Fruit fly (Drosophila melanogaster) whole organism, prepupa: ENCODE measurements around the gene Ktl.

Source experiments
- CG11762 ChIP-seq: fragments of 200-800 bp; sonication (Bioruptor generic); optimal IDR thresholded peaks from 3 replicates; lab custom pipeline; 2016; ENCODE audit warnings: missing biosample characterization, missing genetic modification characterization; ENCODE audit not compliant: insufficient read depth
- CG15336 ChIP-seq: fragments of 200-800 bp; sonication (Bioruptor generic); IDR thresholded peaks from 2 replicates; pipeline ENCODE4 v1.3.6; 2022; ENCODE audit warnings: missing biosample characterization, missing genetic modification characterization
- CG16779 ChIP-seq: fragments of 200-800 bp; sonication (Bioruptor generic); optimal IDR thresholded peaks from 3 replicates; lab custom pipeline; 2017; ENCODE audit warnings: missing biosample characterization, mild to moderate bottlenecking, missing genetic modification characterization
- CG3032 ChIP-seq: fragments of 200-800 bp; optimal IDR thresholded peaks from 2 replicates; lab custom pipeline; 2019; ENCODE audit warnings: missing biosample characterization, mild to moderate bottlenecking, missing genetic modification characterization, moderate library complexity
- CG31627 ChIP-seq: fragments of 200-800 bp; sonication (Bioruptor generic); optimal IDR thresholded peaks from 3 replicates; lab custom pipeline; 2016; ENCODE audit warnings: missing biosample characterization, missing genetic modification characterization
- CG32006 ChIP-seq: fragments of 200-800 bp; sonication (Bioruptor generic); optimal IDR thresholded peaks from 3 replicates; lab custom pipeline; 2017; ENCODE audit warnings: missing biosample characterization, mild to moderate bottlenecking, missing genetic modification characterization
- CG34406 ChIP-seq: fragments of 200-800 bp; sonication (Bioruptor generic); optimal IDR thresholded peaks from 3 replicates; lab custom pipeline; 2016; ENCODE audit warnings: missing biosample characterization, missing genetic modification characterization
- CG3919 ChIP-seq: fragments of 200-800 bp; sonication (Bioruptor generic); optimal IDR thresholded peaks from 3 replicates; lab custom pipeline; 2016; ENCODE audit warnings: missing biosample characterization, missing genetic modification characterization
- CG4318 ChIP-seq: fragments of 200-800 bp; sonication (Bioruptor generic); optimal IDR thresholded peaks from 3 replicates; lab custom pipeline; 2017; ENCODE audit warnings: missing biosample characterization, mild to moderate bottlenecking, missing genetic modification characterization
- CG6163 ChIP-seq: fragments of 200-800 bp; sonication (Bioruptor generic); IDR thresholded peaks from 3 replicates; pipeline ENCODE4 v1.3.6; 2022; ENCODE audit warnings: missing biosample characterization, missing genetic modification characterization
- CG6792 ChIP-seq: fragments of 200-800 bp; sonication (Bioruptor generic); optimal IDR thresholded peaks from 3 replicates; lab custom pipeline; 2016; ENCODE audit warnings: missing biosample characterization, missing genetic modification characterization
- CG6808 ChIP-seq: fragments of 200-800 bp; sonication (Bioruptor generic); optimal IDR thresholded peaks from 3 replicates; lab custom pipeline; 2017; ENCODE audit warnings: missing biosample characterization, missing genetic modification characterization, mild to moderate bottlenecking, moderate library complexity, missing genetic modification reagents
- CG6854 ChIP-seq: fragments of 200-800 bp; sonication (Bioruptor generic); optimal IDR thresholded peaks from 2 replicates; lab custom pipeline; 2017; ENCODE audit warnings: missing biosample characterization, mild to moderate bottlenecking, missing genetic modification characterization
- CG7368 ChIP-seq: fragments of 200-800 bp; sonication (Bioruptor generic); optimal IDR thresholded peaks from 3 replicates; lab custom pipeline; 2016; ENCODE audit warnings: missing biosample characterization, missing genetic modification characterization
- CG8119 ChIP-seq: fragments of 200-800 bp; sonication (Bioruptor generic); IDR thresholded peaks from 3 replicates; pipeline ENCODE4 v1.3.6; 2022; ENCODE audit warnings: missing biosample characterization, missing genetic modification characterization
- CG8319 ChIP-seq: fragments of 200-800 bp; sonication (Bioruptor generic); optimal IDR thresholded peaks from 3 replicates; lab custom pipeline; 2016; ENCODE audit warnings: missing biosample characterization, missing genetic modification characterization
- CG9139 ChIP-seq: fragments of 200-800 bp; sonication (Bioruptor generic); optimal IDR thresholded peaks from 3 replicates; lab custom pipeline; 2017; ENCODE audit warnings: missing biosample characterization, mild to moderate bottlenecking, missing genetic modification characterization
- Eip78C ChIP-seq: fragments of 200-800 bp; sonication (Bioruptor generic); peaks from one replicate; lab custom pipeline; 2016; ENCODE audit warnings: missing biosample characterization, missing genetic modification characterization
- Ets96B ChIP-seq: fragments of 200-800 bp; optimal IDR thresholded peaks from 2 replicates; lab custom pipeline; 2019; ENCODE audit warnings: missing biosample characterization, mild to moderate bottlenecking, missing genetic modification characterization, moderate library complexity
- Gug ChIP-seq: fragments of 200-800 bp; sonication (Bioruptor generic); IDR thresholded peaks from 2 replicates; pipeline ENCODE4 v1.3.6; 2022; ENCODE audit warnings: missing biosample characterization, missing genetic modification characterization
- Hr38 ChIP-seq: sonication (Bioruptor generic); optimal IDR thresholded peaks from 2 replicates; lab custom pipeline; 2016; ENCODE audit warnings: missing biosample characterization, missing genetic modification characterization
- Hr39 ChIP-seq: fragments of 200-800 bp; sonication (Bioruptor generic); optimal IDR thresholded peaks from 2 replicates; lab custom pipeline; 2016; ENCODE audit warnings: missing biosample characterization, missing genetic modification characterization
- Hr4 ChIP-seq: fragments of 200-800 bp; sonication (Bioruptor generic); optimal IDR thresholded peaks from 3 replicates; lab custom pipeline; 2016; ENCODE audit warnings: missing biosample characterization, missing genetic modification characterization
- Met ChIP-seq: fragments of 200-800 bp; sonication (Bioruptor generic); optimal IDR thresholded peaks from 3 replicates; lab custom pipeline; 2016; ENCODE audit warnings: missing biosample characterization, missing genetic modification characterization
- OdsH ChIP-seq: fragments of 200-800 bp; sonication (Bioruptor generic); optimal IDR thresholded peaks from 3 replicates; lab custom pipeline; 2016; ENCODE audit warnings: missing biosample characterization, missing genetic modification characterization
- Smox ChIP-seq: fragments of 200-800 bp; sonication (Bioruptor generic); optimal IDR thresholded peaks from 3 replicates; lab custom pipeline; 2016; ENCODE audit warnings: missing biosample characterization, missing genetic modification characterization
- Sox15 ChIP-seq: fragments of 200-800 bp; sonication (Bioruptor generic); optimal IDR thresholded peaks from 3 replicates; lab custom pipeline; 2016; ENCODE audit warnings: missing biosample characterization, missing genetic modification characterization
- achi ChIP-seq: fragments of 200-800 bp; sonication (Bioruptor generic); optimal IDR thresholded peaks from 3 replicates; lab custom pipeline; 2016; ENCODE audit warnings: missing biosample characterization, missing genetic modification characterization
- eg ChIP-seq: fragments of 200-800 bp; sonication (Bioruptor generic); IDR thresholded peaks from 3 replicates; pipeline ENCODE4 v1.3.6; 2022; ENCODE audit warnings: missing biosample characterization, missing genetic modification characterization
- esn ChIP-seq: fragments of 200-800 bp; sonication (Bioruptor generic); optimal IDR thresholded peaks from 2 replicates; lab custom pipeline; 2016; ENCODE audit warnings: missing biosample characterization, mild to moderate bottlenecking, missing genetic modification characterization, moderate library complexity
- fd59A ChIP-seq: fragments of 200-800 bp; sonication (Bioruptor generic); optimal IDR thresholded peaks from 2 replicates; lab custom pipeline; 2017; ENCODE audit warnings: missing biosample characterization, mild to moderate bottlenecking, missing genetic modification characterization, missing genetic modification reagents
- lz ChIP-seq: fragments of 200-800 bp; sonication (Bioruptor generic); optimal IDR thresholded peaks from 3 replicates; lab custom pipeline; 2016; ENCODE audit warnings: missing biosample characterization, missing genetic modification characterization
- salr ChIP-seq, 2 experiments: fragments of 200-800 bp; sonication (Bioruptor generic); optimal IDR thresholded peaks; 3 replicates each; lab custom pipeline; 2016 to 2018; ENCODE audit warnings: missing biosample characterization in 2 of 2, missing genetic modification characterization in 2 of 2, mild to moderate bottlenecking in 1 of 2
- spab ChIP-seq: fragments of 200-800 bp; sonication (Bioruptor generic); optimal IDR thresholded peaks from 2 replicates; lab custom pipeline; 2017; ENCODE audit warnings: missing biosample characterization, mild to moderate bottlenecking, missing genetic modification characterization, missing genetic modification reagents
- ss ChIP-seq, 2 experiments: fragments of 200-800 bp; sonication (Bioruptor generic); optimal IDR thresholded peaks; 2 replicates in 1 of 2; 3 replicates in 1 of 2; lab custom pipeline; 2017 to 2018; ENCODE audit warnings: mild to moderate bottlenecking in 2 of 2, missing biosample characterization in 2 of 2, missing genetic modification characterization in 2 of 2, moderate library complexity in 1 of 2
- svp ChIP-seq: fragments of 200-800 bp; sonication (Bioruptor generic); peaks from one replicate; lab custom pipeline; 2016; ENCODE audit warnings: missing biosample characterization, missing genetic modification characterization
- topi ChIP-seq: fragments of 200-800 bp; sonication (Bioruptor generic); optimal IDR thresholded peaks from 3 replicates; lab custom pipeline; 2016; ENCODE audit warnings: missing biosample characterization, missing genetic modification characterization

Gene Ktl

DNA sequence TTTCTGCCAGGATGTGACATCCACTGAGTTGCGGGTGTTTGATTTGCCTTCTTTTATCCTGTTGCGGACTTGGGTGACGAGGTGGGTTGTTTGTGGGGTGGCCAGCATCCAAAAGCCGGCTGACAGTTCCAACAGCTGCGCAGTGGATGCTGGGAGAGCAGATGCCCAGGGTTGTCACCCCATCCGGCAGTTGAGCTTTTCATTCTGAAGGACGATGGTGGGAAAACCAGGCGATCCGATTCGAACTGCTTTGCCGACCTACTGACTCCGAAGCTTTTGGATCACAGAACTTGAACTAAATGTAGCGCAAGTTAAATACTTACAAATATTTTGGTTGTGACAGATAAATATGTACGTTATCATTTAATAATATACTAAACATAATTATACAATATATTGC lies 30.9 kb downstream of the Ktl start, which contains the start of gene KaiR1D:
Gene KaiR1D (minus strand): TSS at position 28 of the 400 bp plus-strand sequence.
- TF ChIP-seq Hr4 (GFP tag; lab: Kevin White, UChicago), result no peak
- TF ChIP-seq ss (GFP tag; optimal IDR thresholded peaks at IDR 0.05; lab: Kevin White, UChicago), result no peak
- peak; percentile 27 for TF ChIP-seq CG7368 (GFP tag; lab: Kevin White, UChicago)
- no peak for TF ChIP-seq Ets96B (tag; lab: Kevin White, UChicago)
- no peak for TF ChIP-seq CG9139 (GFP tag; lab: Kevin White, UChicago)
- no peak for TF ChIP-seq Sox15 (GFP tag; lab: Kevin White, UChicago)
- TF ChIP-seq CG3919, result no peak
- TF ChIP-seq eg, result no peak
- no peak for TF ChIP-seq topi (GFP tag; lab: Kevin White, UChicago)
- TF ChIP-seq achi (GFP tag; lab: Kevin White, UChicago), result peak; percentile 38
- TF ChIP-seq Hr39 (GFP tag; lab: Kevin White, UChicago), result no peak
- no peak for TF ChIP-seq CG16779 (tag; lab: Kevin White, UChicago)
- TF ChIP-seq CG3032 (tag; lab: Kevin White, UChicago), result no peak

DNA sequence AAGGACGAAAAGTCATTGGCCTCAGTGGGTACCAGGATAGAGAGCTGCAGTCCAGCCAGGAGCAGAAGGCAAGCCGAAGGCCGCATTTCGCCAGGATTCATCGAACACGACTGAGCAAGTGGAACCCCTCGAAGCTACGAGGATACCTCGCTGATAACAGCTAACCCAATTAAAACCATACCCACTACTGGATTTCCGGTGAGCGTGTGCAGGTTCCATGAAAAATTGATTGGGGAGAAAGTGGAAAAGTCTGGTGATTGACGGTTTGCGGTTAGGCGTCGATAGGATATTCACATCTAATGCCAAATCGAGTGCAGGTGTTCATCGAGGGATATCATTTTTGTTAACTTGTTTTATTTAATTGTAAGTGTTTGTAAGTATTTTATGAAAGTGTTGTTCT lies 37.3 kb downstream of the Ktl start, which contains the start of gene Ir93a:
Gene Ir93a (minus strand): TSS at position 101 of the 400 bp plus-strand sequence.
- TF ChIP-seq CG34406 (no peak), svp (GFP tag; lab: Kevin White, UChicago) (no peak), CG11762 (GFP tag; lab: Kevin White, UChicago) (no peak), CG4318 (no peak)
- TF ChIP-seq, all 60 proteins: peak for 0

DNA sequence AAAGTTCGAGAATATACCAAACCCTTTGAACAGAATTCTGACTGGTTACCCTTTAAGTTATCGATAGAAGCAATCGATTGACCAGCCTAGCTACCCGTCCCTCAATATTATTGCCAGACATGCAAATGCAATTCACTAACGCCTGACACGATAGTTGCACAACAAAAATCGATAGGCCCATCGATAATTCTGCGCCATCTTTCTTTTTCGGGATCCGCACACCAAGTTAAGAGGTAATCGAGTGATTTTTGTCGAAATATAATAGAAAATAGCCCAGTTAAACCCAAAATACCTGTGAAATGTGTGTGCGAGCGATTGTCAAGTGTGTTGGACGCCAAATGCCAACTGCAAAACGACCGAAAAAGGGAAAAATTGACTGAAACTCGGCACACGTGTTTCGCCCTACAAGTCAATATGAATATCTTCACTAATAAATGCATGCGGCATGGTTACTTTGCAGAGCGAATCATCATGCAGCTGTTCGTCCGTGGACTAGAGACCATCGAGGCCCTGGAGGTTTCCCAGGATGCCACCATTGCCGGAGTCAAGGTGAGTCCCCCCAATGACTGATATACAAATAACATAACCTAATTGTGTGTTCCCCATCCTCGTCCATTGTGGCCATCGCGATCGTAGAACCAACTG lies 46.6 kb downstream of the Ktl start, which contains the start of gene RpS30:
Gene RpS30 (plus strand): TSS at position 122 of the 645 bp plus-strand sequence.
- TF ChIP-seq Gug (GFP tag; lab: Robert Waterston, UW), result no peak
- TF ChIP-seq esn, result peak; percentile 43
- peak; percentile 0 for TF ChIP-seq Smox
- no peak for TF ChIP-seq spab (GFP tag; lab: Kevin White, UChicago)
- peak; percentile 18 for TF ChIP-seq Eip78C
- no peak for TF ChIP-seq CG4318
- TF ChIP-seq lz, result peak; percentile 44
- TF ChIP-seq OdsH (GFP tag; lab: Kevin White, UChicago), result no peak
- TF ChIP-seq CG6854 (GFP tag; lab: Kevin White, UChicago), result no peak
- no peak for TF ChIP-seq Hr39 (GFP tag; lab: Kevin White, UChicago)
- no peak; the same call in 2 of the 3 replicates for TF ChIP-seq CG6163 (GFP tag; lab: Robert Waterston, UW)
- peak; percentile 11 for TF ChIP-seq CG31627
- no peak for TF ChIP-seq CG32006 (GFP tag; lab: Kevin White, UChicago)
- TF ChIP-seq CG6792 (GFP tag; lab: Kevin White, UChicago), result no peak
- no peak for TF ChIP-seq salr (GFP tag; optimal IDR thresholded peaks at IDR 0.05; lab: Kevin White, UChicago)
- TF ChIP-seq Hr38 (GFP tag; lab: Kevin White, UChicago), result no peak
- peak; percentile 30 for TF ChIP-seq CG3032 (tag; lab: Kevin White, UChicago)
- TF ChIP-seq CG11762 (GFP tag; lab: Kevin White, UChicago), result no peak
- no peak for TF ChIP-seq CG15336 (GFP tag; lab: Robert Waterston, UW)
- no peak for TF ChIP-seq CG8319 (GFP tag; lab: Kevin White, UChicago)

DNA sequence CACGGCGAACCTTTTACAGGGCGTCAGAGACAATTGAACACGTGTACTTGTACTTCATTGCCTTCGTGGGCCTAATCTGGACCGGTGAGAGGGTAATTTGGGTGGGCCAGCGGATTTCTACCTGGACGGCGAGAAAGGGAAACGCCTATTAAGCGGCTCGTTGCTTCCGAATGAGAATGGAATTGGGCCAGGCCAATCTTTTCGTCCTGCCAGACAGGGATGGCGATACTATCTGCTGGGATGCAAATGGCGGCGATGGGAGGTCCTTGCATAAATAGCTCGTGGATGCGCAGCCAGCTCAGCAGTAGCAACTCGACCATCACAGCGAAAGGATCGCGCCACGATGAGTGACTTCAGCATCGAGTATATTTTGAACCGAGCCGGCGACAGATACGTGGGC lies 50.4 kb downstream of the Ktl start, which contains the start of gene CG15696:
Gene CG15696 (plus strand): TSS at position 301 of the 400 bp plus-strand sequence.
- TF ChIP-seq OdsH (GFP tag; lab: Kevin White, UChicago) (no peak), Met (GFP tag; lab: Kevin White, UChicago) (no peak), CG6854 (GFP tag; lab: Kevin White, UChicago) (no peak), Hr39 (GFP tag; lab: Kevin White, UChicago) (no peak), CG11762 (GFP tag; lab: Kevin White, UChicago) (no peak), CG6163 (GFP tag; lab: Robert Waterston, UW) (no peak), CG8119 (GFP tag; lab: Robert Waterston, UW) (no peak), CG32006 (GFP tag; lab: Kevin White, UChicago) (no peak), CG6792 (GFP tag; lab: Kevin White, UChicago) (no peak), CG34406 (no peak), CG15336 (GFP tag; lab: Robert Waterston, UW) (no peak), fd59A (GFP tag; lab: Kevin White, UChicago) (no peak), CG6808 (GFP tag; lab: Kevin White, UChicago) (no peak), CG8319 (GFP tag; lab: Kevin White, UChicago) (no peak)
